Worm (Caenorhabditis elegans) whole organism, L1 larva: Measurements from ENCODE around the gene EEED8.15.

Experiments
- C04F5.9 ChIP-seq: sonication (generic microtip); optimal IDR thresholded peaks from 2 replicates; lab custom pipeline; 2016; ENCODE audit warnings: missing genetic modification characterization, missing compliant biosample characterization
- C16A3.4 ChIP-seq: fragments of 150-350 bp; optimal IDR thresholded peaks from 2 replicates; lab custom pipeline; 2014; ENCODE audit warnings: missing biosample characterization, missing genetic modification characterization
- C34B4.2 ChIP-seq: sonication (generic microtip); optimal IDR thresholded peaks from 2 replicates; lab custom pipeline; 2017; ENCODE audit warnings: mild to moderate bottlenecking, missing genetic modification characterization, missing compliant biosample characterization
- F16B12.6 ChIP-seq: fragments of 150-350 bp; optimal IDR thresholded peaks from 2 replicates; lab custom pipeline; 2014; ENCODE audit warnings: missing biosample characterization, missing genetic modification characterization
- alr-1 ChIP-seq: fragments of 200-800 bp; sonication (Bioruptor generic); optimal IDR thresholded peaks from 2 replicates; lab custom pipeline; 2018; ENCODE audit warnings: borderline replicate concordance, mild to moderate bottlenecking, missing genetic modification characterization, missing compliant biosample characterization
- aly-2 ChIP-seq: fragments of 150-350 bp; optimal IDR thresholded peaks from 2 replicates; lab custom pipeline; 2014; ENCODE audit warnings: missing biosample characterization, missing genetic modification characterization
- blmp-1 ChIP-seq: fragments of 150-350 bp; optimal IDR thresholded peaks from 2 replicates; lab custom pipeline; 2014; ENCODE audit warnings: missing biosample characterization, missing genetic modification characterization
- ceh-82 ChIP-seq, 3 experiments: fragments of 150-350 bp in 1 of 3; sonication (generic microtip) in 2 of 3; optimal IDR thresholded peaks; 2 replicates each; lab custom pipeline; 2014 to 2017; ENCODE audit warnings: missing biosample characterization in 3 of 3, missing genetic modification characterization in 3 of 3
- dpl-1 ChIP-seq, 3 experiments: fragments of 150-350 bp in 2 of 3; sonication (generic microtip) in 1 of 3; optimal IDR thresholded peaks; 2 replicates each; lab custom pipeline; 2014 to 2017; ENCODE audit warnings: missing biosample characterization in 3 of 3, missing genetic modification characterization in 3 of 3, missing genetic modification reagents in 3 of 3
- efl-3 ChIP-seq: fragments of 200-800 bp; sonication (Bioruptor generic); optimal IDR thresholded peaks from 2 replicates; lab custom pipeline; 2018; ENCODE audit warnings: mild to moderate bottlenecking, missing genetic modification characterization, missing compliant biosample characterization
- elt-2 ChIP-seq: sonication (generic microtip); optimal IDR thresholded peaks from 2 replicates; lab custom pipeline; 2016; ENCODE audit warnings: missing genetic modification characterization, mild to moderate bottlenecking, inconsistent platforms, missing compliant biosample characterization, missing genetic modification reagents
- fkh-10 ChIP-seq: sonication (generic microtip); optimal IDR thresholded peaks from 2 replicates; lab custom pipeline; 2017; ENCODE audit warnings: missing biosample characterization, missing genetic modification reagents, missing genetic modification characterization
- grh-1 ChIP-seq: fragments of 200-800 bp; sonication (Bioruptor generic); IDR thresholded peaks from 2 replicates; pipeline ENCODE4 v1.3.6; 2022; ENCODE audit warnings: missing genetic modification reagents, missing genetic modification characterization, missing compliant biosample characterization
- hpl-2 ChIP-seq: fragments of 150-350 bp; optimal IDR thresholded peaks from 2 replicates; lab custom pipeline; 2014; ENCODE audit warnings: missing biosample characterization, missing genetic modification reagents, missing genetic modification characterization
- irx-1 ChIP-seq: sonication (generic microtip); optimal IDR thresholded peaks from 2 replicates; lab custom pipeline; 2016; ENCODE audit warnings: missing genetic modification characterization, missing compliant biosample characterization
- jun-1 ChIP-seq: fragments of 150-350 bp; optimal IDR thresholded peaks from 2 replicates; lab custom pipeline; 2014; ENCODE audit warnings: missing biosample characterization, missing genetic modification reagents, missing genetic modification characterization
- lin-13 ChIP-seq: fragments of 150-350 bp; optimal IDR thresholded peaks from 2 replicates; lab custom pipeline; 2014; ENCODE audit warnings: missing biosample characterization, missing genetic modification reagents, missing genetic modification characterization
- lin-35 ChIP-seq, 2 experiments: fragments of 150-350 bp; optimal IDR thresholded peaks; 2 replicates each; lab custom pipeline; 2014; ENCODE audit warnings: missing biosample characterization in 2 of 2, missing genetic modification characterization in 2 of 2, missing genetic modification reagents in 2 of 2
- lin-39 ChIP-seq: fragments of 150-350 bp; optimal IDR thresholded peaks from 2 replicates; lab custom pipeline; 2014; ENCODE audit warnings: missing biosample characterization, missing genetic modification reagents, missing genetic modification characterization
- lsy-2 ChIP-seq, 2 experiments: fragments of 150-350 bp; optimal IDR thresholded peaks; 2 replicates each; lab custom pipeline; 2014; ENCODE audit warnings: missing biosample characterization in 2 of 2, missing genetic modification characterization in 2 of 2
- nhr-11 ChIP-seq: fragments of 150-350 bp; optimal IDR thresholded peaks from 2 replicates; lab custom pipeline; 2014; ENCODE audit warnings: missing biosample characterization, missing genetic modification characterization
- nhr-19 ChIP-seq: fragments of 200-800 bp; sonication (Bioruptor generic); conservative IDR thresholded peaks from 2 replicates; pipeline ENCODE4 v1.3.6; 2022; ENCODE audit warnings: missing genetic modification characterization, missing compliant biosample characterization
- nhr-20 ChIP-seq: sonication (generic microtip); optimal IDR thresholded peaks from 2 replicates; lab custom pipeline; 2016; ENCODE audit warnings: mild to moderate bottlenecking, missing genetic modification characterization, missing compliant biosample characterization
- nhr-71 ChIP-seq: sonication (generic microtip); optimal IDR thresholded peaks from 2 replicates; lab custom pipeline; 2016; ENCODE audit warnings: mild to moderate bottlenecking, missing genetic modification characterization, moderate library complexity, missing compliant biosample characterization
- nhr-84 ChIP-seq: sonication (generic microtip); optimal IDR thresholded peaks from 2 replicates; lab custom pipeline; 2017; ENCODE audit warnings: missing biosample characterization, missing genetic modification characterization
- nhr-85 ChIP-seq: sonication (generic microtip); peaks from one replicate; lab custom pipeline; 2016; ENCODE audit warnings: missing genetic modification characterization, inconsistent platforms, missing compliant biosample characterization
- pag-3 ChIP-seq: sonication (generic microtip); optimal IDR thresholded peaks from 2 replicates; lab custom pipeline; 2017; ENCODE audit warnings: missing genetic modification characterization, mild to moderate bottlenecking, missing compliant biosample characterization, antibody characterized with exemption, borderline replicate concordance; ENCODE audit not compliant: insufficient read depth
- rnt-1 ChIP-seq: sonication (generic microtip); optimal IDR thresholded peaks from 2 replicates; lab custom pipeline; 2016; ENCODE audit warnings: mild to moderate bottlenecking, missing genetic modification characterization, moderate library complexity, missing compliant biosample characterization
- skn-1 ChIP-seq: fragments of 150-350 bp; optimal IDR thresholded peaks from 2 replicates; lab custom pipeline; 2014; ENCODE audit warnings: missing biosample characterization, missing genetic modification characterization
- snu-23 ChIP-seq: sonication (generic microtip); optimal IDR thresholded peaks from 2 replicates; lab custom pipeline; 2016; ENCODE audit warnings: missing genetic modification characterization, missing compliant biosample characterization
- sptf-1 ChIP-seq: fragments of 150-350 bp; optimal IDR thresholded peaks from 2 replicates; lab custom pipeline; 2014; ENCODE audit warnings: missing biosample characterization, missing genetic modification characterization
- swsn-7 ChIP-seq: sonication (generic microtip); optimal IDR thresholded peaks from 2 replicates; lab custom pipeline; 2016; ENCODE audit warnings: missing genetic modification characterization, missing compliant biosample characterization
- tlp-1 ChIP-seq: fragments of 150-350 bp; optimal IDR thresholded peaks from 2 replicates; lab custom pipeline; 2014; ENCODE audit warnings: missing biosample characterization, missing genetic modification characterization
- unc-30 ChIP-seq: sonication (generic microtip); optimal IDR thresholded peaks from 2 replicates; lab custom pipeline; 2017; ENCODE audit warnings: missing biosample characterization, missing genetic modification characterization
- unc-62 ChIP-seq: fragments of 150-350 bp; optimal IDR thresholded peaks from 2 replicates; lab custom pipeline; 2014; ENCODE audit warnings: missing biosample characterization, missing genetic modification reagents, missing genetic modification characterization
- unc-86 ChIP-seq: sonication (generic microtip); optimal IDR thresholded peaks from 2 replicates; lab custom pipeline; 2016; ENCODE audit warnings: missing genetic modification characterization, missing compliant biosample characterization
- xbp-1 ChIP-seq: sonication (generic microtip); optimal IDR thresholded peaks from 2 replicates; lab custom pipeline; 2016; ENCODE audit warnings: missing genetic modification characterization, missing compliant biosample characterization
- ztf-11 ChIP-seq, 2 experiments: sonication (generic microtip); optimal IDR thresholded peaks; 2 replicates each; lab custom pipeline; 2016 to 2017; ENCODE audit warnings: missing genetic modification characterization in 2 of 2, missing biosample characterization in 1 of 2, missing compliant biosample characterization in 1 of 2
- ztf-4 ChIP-seq: fragments of 150-350 bp; optimal IDR thresholded peaks from 2 replicates; lab custom pipeline; 2014; ENCODE audit warnings: missing biosample characterization, missing genetic modification characterization

Gene EEED8.15

DNA sequence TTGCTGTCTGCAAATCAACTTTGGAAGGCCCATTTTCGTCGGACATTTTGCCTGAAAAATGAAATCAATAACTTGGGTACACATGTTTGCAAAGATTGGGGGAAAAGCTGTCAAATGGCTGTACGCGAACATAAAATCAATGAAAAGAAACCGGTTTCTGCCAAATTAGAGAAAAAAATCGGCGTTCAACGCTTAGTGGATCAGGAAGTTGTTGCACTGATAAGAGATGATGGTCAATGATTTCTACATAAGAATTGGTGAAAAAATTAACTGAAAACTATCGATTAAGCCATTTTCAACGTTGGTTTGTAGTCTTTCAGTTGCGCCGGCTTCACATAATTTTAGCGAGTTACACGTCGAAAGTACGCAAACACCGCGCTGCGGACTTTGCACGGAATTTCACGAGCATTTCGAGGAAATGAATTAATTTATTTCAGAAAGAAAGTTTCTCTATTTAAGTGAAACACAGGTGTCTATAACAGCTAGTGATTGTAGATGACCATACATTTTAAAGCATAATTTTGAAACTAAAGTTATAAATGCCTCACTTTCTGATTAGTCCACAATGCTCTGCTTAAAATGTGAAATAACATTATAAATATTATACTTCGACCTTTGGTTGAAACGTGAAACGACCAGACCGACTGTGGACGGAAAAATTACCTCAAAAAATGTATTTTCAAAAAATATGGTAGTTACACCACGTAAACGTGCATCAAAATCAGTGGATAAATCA is 10.7 kb downstream of the EEED8.15 start, which contains the start of the genes F07F6.4 and F07F6.2 (continued):
- TF ChIP-seq ceh-82 (tag; optimal IDR thresholded peaks at IDR 0.05; lab: Kevin White, UChicago) (peak in 1 of 3 experiments; percentile 31), unc-86 (tag; lab: Kevin White, UChicago) (no peak), hpl-2 (no peak), jun-1 (no peak), pag-3 (tag; lab: Kevin White, UChicago) (no peak), nhr-71 (peak; percentile 32), sptf-1 (tag; lab: Kevin White, UChicago) (no peak), tlp-1 (tag; lab: Kevin White, UChicago) (no peak), alr-1 (tag; lab: Kevin White, UChicago) (no peak), snu-23 (GFP tag; lab: Kevin White, UChicago) (no peak), dpl-1 (GFP tag; optimal IDR thresholded peaks at IDR 0.05; lab: Kevin White, UChicago) (peak; percentile 30 to 64 (median 42)), nhr-85 (tag; lab: Kevin White, UChicago) (no peak), lin-39 (tag; lab: Kevin White, UChicago) (no peak), lin-13 (GFP tag; lab: Kevin White, UChicago) (no peak), skn-1 (tag; lab: Kevin White, UChicago) (peak; percentile 19), xbp-1 (tag; lab: Kevin White, UChicago) (peak; percentile 68), grh-1 (no peak), C16A3.4 (tag; lab: Kevin White, UChicago) (no peak), nhr-19 (GFP tag; lab: Robert Waterston, UW) (no peak), aly-2 (tag; lab: Kevin White, UChicago) (no peak), lin-35 (GFP tag; optimal IDR thresholded peaks at IDR 0.05; lab: Kevin White, UChicago) (peak; percentile 44 to 63), lsy-2 (tag; optimal IDR thresholded peaks at IDR 0.05; lab: Kevin White, UChicago) (peak in 1 of 2 experiments; percentile 15), nhr-84 (tag; lab: Kevin White, UChicago) (no peak), fkh-10 (no peak), blmp-1 (tag; lab: Kevin White, UChicago) (peak; percentile 34), F16B12.6 (tag; lab: Kevin White, UChicago) (peak; percentile 92), C34B4.2 (tag; lab: Kevin White, UChicago) (no peak), nhr-20 (tag; lab: Kevin White, UChicago) (no peak), ztf-11 (tag; optimal IDR thresholded peaks at IDR 0.05; lab: Kevin White, UChicago) (no peak), elt-2 (tag; lab: Kevin White, UChicago) (no peak), nhr-11 (tag; lab: Kevin White, UChicago) (no peak), rnt-1 (peak; percentile 20)

- TF ChIP-seq nhr-85 (tag; lab: Kevin White, UChicago), result no peak
- no peak for TF ChIP-seq hpl-2
- TF ChIP-seq unc-30 (tag; lab: Kevin White, UChicago), result no peak
- TF ChIP-seq efl-3 (GFP tag; lab: Kevin White, UChicago), result no peak
- TF ChIP-seq C04F5.9 (tag; lab: Kevin White, UChicago), result no peak
- no peak for TF ChIP-seq C16A3.4 (tag; lab: Kevin White, UChicago)
- no peak for TF ChIP-seq unc-62 (GFP tag; lab: Kevin White, UChicago)
- TF ChIP-seq irx-1 (tag; lab: Kevin White, UChicago), result no peak
- TF ChIP-seq lsy-2 (tag; optimal IDR thresholded peaks at IDR 0.05; lab: Kevin White, UChicago), result no peak
- no peak for TF ChIP-seq ztf-4 (tag; lab: Kevin White, UChicago)
- TF ChIP-seq rnt-1, result no peak
- no peak for TF ChIP-seq nhr-71
- no peak for TF ChIP-seq swsn-7 (tag; lab: Kevin White, UChicago)
Observed at ce11 chrII:5433069-5433468, 14.0 kb downstream of the EEED8.15 start, which contains the start of gene srx-114. TSS of gene srx-114 (minus strand) at chrII:5433169.
